Fruit fly (Drosophila melanogaster) whole organism, adult: ENCODE measurements around the gene CG6356.

Experiments
- CG11617 ChIP-seq: fragments of 200-800 bp; sonication (Bioruptor generic); optimal IDR thresholded peaks from 2 replicates; lab custom pipeline; 2017; ENCODE audit warnings: mild to moderate bottlenecking, missing biosample characterization, missing genetic modification reagents, missing genetic modification characterization
- CG1620 ChIP-seq: fragments of 200-800 bp; sonication (Bioruptor generic); optimal IDR thresholded peaks from 2 replicates; lab custom pipeline; 2016; ENCODE audit warnings: missing biosample characterization, missing genetic modification characterization
- Clk ChIP-seq: fragments of 200-800 bp; sonication (Bioruptor generic); optimal IDR thresholded peaks from 2 replicates; lab custom pipeline; 2017; ENCODE audit warnings: missing biosample characterization, missing genetic modification characterization
- cic ChIP-seq: fragments of 200-800 bp; sonication (Bioruptor generic); optimal IDR thresholded peaks from 2 replicates; lab custom pipeline; 2017; ENCODE audit warnings: missing biosample characterization, mild to moderate bottlenecking, missing genetic modification characterization, moderate library complexity
- cnc ChIP-seq, 2 experiments: fragments of >200 bp; optimal IDR thresholded peaks; 2 replicates each; lab custom pipeline; 2017
- kay ChIP-seq: fragments of 200-800 bp; sonication (Bioruptor generic); peaks from one replicate; lab custom pipeline; 2016; ENCODE audit warnings: missing biosample characterization, missing genetic modification characterization, borderline replicate concordance
- ovo ChIP-seq: fragments of 200-800 bp; sonication (Bioruptor generic); optimal IDR thresholded peaks from 2 replicates; lab custom pipeline; 2016; ENCODE audit warnings: missing biosample characterization, missing genetic modification characterization
- tj ChIP-seq: fragments of 200-800 bp; sonication (Bioruptor generic); optimal IDR thresholded peaks from 3 replicates; lab custom pipeline; 2017; ENCODE audit warnings: missing biosample characterization, mild to moderate bottlenecking, missing genetic modification characterization, moderate library complexity
- toe ChIP-seq: fragments of 200-800 bp; sonication (Bioruptor generic); optimal IDR thresholded peaks from 2 replicates; lab custom pipeline; 2016; ENCODE audit warnings: missing biosample characterization, missing genetic modification characterization

DNA sequence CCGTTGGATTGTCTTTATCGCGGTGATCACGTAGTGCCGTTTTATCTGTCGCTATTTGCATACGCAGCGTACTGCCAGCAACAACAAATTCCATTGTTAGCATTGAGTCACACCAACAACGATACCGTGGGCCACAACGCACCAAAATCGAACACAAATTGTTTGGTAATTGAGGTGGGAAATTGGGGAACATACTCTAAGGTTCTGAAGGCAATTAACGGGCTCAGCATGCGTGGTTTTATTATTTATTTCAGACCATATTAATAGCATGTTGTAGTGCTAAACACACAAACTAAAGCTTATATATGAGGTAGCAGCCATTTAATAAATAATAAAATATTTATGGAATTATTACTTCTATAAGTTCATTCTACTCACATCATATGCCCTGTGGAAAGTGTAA is 14.8 kb downstream of the CG6356 start:
- TF ChIP-seq ovo (GFP tag; lab: Kevin White, UChicago) = no peak
- peak; percentile 81 for TF ChIP-seq kay (GFP tag; lab: Kevin White, UChicago)
- TF ChIP-seq CG1620 (GFP tag; lab: Kevin White, UChicago) = peak; percentile 23
- TF ChIP-seq cic (GFP tag; lab: Kevin White, UChicago) = peak; percentile 39
- no peak for TF ChIP-seq toe (GFP tag; lab: Kevin White, UChicago)
- peak; percentile 42 for TF ChIP-seq tj (GFP tag; lab: Kevin White, UChicago)
- no peak for TF ChIP-seq cnc (optimal IDR thresholded peaks at IDR 0.05; lab: Kevin White, UChicago)
- no peak for TF ChIP-seq Clk (GFP tag; lab: Kevin White, UChicago)
- peak; percentile 21 for TF ChIP-seq CG11617 (GFP tag; lab: Kevin White, UChicago)
